Worm (Caenorhabditis elegans): ENCODE results near the gene F35E8.13.
"Not testable (repeated sequence)": the region's sequence is repeated elsewhere in the genome, so short reads cannot be mapped to it uniquely, and the experiment has no call there.

The F35E8.13 gene

DNA sequence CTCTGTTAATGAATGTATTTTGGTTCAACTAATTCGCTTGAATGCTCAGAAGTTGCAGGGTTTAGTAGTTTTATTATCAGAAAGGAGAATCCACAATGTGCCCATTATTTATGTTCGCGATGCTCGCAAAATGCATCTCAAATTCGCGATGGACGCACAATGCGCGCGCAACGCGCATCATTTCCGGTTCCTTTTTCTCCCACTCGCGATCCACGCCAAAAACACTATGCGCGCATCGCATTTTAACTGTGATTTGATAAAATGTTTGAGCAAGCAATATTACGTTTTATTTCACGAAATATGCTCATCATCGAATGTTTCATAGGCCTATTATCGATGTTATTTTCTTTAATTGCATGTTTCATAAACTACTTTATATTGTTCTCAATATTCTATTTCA is 6.8 kb downstream of the F35E8.13 start, which contains the start of gene srbc-77:
Gene srbc-77, plus strand, starts transcription at position 301 of the 400 bp plus-strand sequence.
- not testable (repeated sequence) for TF ChIP-seq cog-1 (tag; optimal IDR thresholded peaks at IDR 0.05); ztf-29 (GFP tag; IDR thresholded peaks at IDR 0.05); med-1 (GFP tag; optimal IDR thresholded peaks at IDR 0.05; ENCODE audit: insufficient read depth)

- TF ChIP-seq ztf-23 (GFP tag; IDR thresholded peaks at IDR 0.05) (no peak), T22C8.4 (GFP tag; IDR thresholded peaks at IDR 0.05) (no peak), tab-1 (GFP tag; IDR thresholded peaks at IDR 0.05) (no peak), med-1 (GFP tag; optimal IDR thresholded peaks at IDR 0.05; ENCODE audit: insufficient read depth) (no peak), klf-2 (GFP tag; conservative IDR thresholded peaks at IDR 0.05) (no peak), ref-1 (GFP tag; conservative IDR thresholded peaks at IDR 0.05) (no peak), cog-1 (tag; optimal IDR thresholded peaks at IDR 0.05) (no peak)
Measured at ce11 chrV:15932390-15932789, 9.3 kb downstream of the F35E8.13 start, which contains the start of gene srw-26. Gene srw-26, minus strand, starts transcription at chrV:15932490.

ce11 chrV:15940254-15940653 is 17.2 kb downstream of the F35E8.13 start, which contains the start of gene srw-55:
Gene srw-55, minus strand, starts transcription at chrV:15940354.
- TF ChIP-seq cog-1 (tag; optimal IDR thresholded peaks at IDR 0.05) (no peak), klf-2 (GFP tag; conservative IDR thresholded peaks at IDR 0.05) (no peak), ref-1 (GFP tag; conservative IDR thresholded peaks at IDR 0.05) (no peak), T22C8.4 (GFP tag; IDR thresholded peaks at IDR 0.05) (no peak), ztf-29 (GFP tag; IDR thresholded peaks at IDR 0.05) (no peak), ztf-23 (GFP tag; IDR thresholded peaks at IDR 0.05) (no peak), med-1 (GFP tag; optimal IDR thresholded peaks at IDR 0.05; ENCODE audit: insufficient read depth) (no peak), tab-1 (GFP tag; IDR thresholded peaks at IDR 0.05) (no peak)

ce11 chrV:15943125-15943524 is 20.0 kb downstream of the F35E8.13 start, which contains the start of gene srw-53:
Gene srw-53, plus strand, starts transcription at chrV:15943425.
- TF ChIP-seq T22C8.4 (GFP tag; IDR thresholded peaks at IDR 0.05) (no peak), tab-1 (GFP tag; IDR thresholded peaks at IDR 0.05) (no peak), ztf-29 (GFP tag; IDR thresholded peaks at IDR 0.05) (no peak), cog-1 (tag; optimal IDR thresholded peaks at IDR 0.05) (no peak), ztf-23 (GFP tag; IDR thresholded peaks at IDR 0.05) (no peak), med-1 (GFP tag; optimal IDR thresholded peaks at IDR 0.05; ENCODE audit: insufficient read depth) (no peak), ref-1 (GFP tag; conservative IDR thresholded peaks at IDR 0.05) (no peak), klf-2 (GFP tag; conservative IDR thresholded peaks at IDR 0.05) (no peak), flt-1 (GFP tag; IDR thresholded peaks at IDR 0.05) (no peak)

DNA sequence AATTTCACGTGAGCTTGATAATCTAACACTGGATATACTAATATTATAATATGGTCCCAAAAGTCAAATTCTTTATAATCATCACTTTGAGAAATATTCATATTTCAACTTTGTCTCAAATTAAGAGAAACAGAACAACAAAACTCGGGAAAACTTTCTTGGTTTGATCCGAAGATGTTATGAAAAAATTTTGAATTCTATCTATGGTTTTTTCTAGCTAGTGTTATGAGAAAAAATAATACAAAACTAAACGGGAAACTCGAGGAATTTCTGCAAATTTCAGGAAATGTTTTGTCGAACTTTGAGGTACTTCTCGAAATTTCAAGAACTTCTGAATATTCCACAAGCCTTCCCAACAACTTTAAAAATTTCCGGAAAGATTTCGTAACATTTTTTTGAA is 27.8 kb downstream of the F35E8.13 start, which contains the start of gene srw-59:
Gene srw-59, minus strand, starts transcription at position 101 of the 400 bp plus-strand sequence.
- TF ChIP-seq ref-1 (GFP tag; conservative IDR thresholded peaks at IDR 0.05) (no peak), cog-1 (tag; optimal IDR thresholded peaks at IDR 0.05) (no peak), ztf-23 (GFP tag; IDR thresholded peaks at IDR 0.05) (no peak), med-1 (GFP tag; optimal IDR thresholded peaks at IDR 0.05; ENCODE audit: insufficient read depth) (no peak), T22C8.4 (GFP tag; IDR thresholded peaks at IDR 0.05) (no peak), klf-2 (GFP tag; conservative IDR thresholded peaks at IDR 0.05) (no peak), ztf-29 (GFP tag; IDR thresholded peaks at IDR 0.05) (no peak), flt-1 (GFP tag; IDR thresholded peaks at IDR 0.05) (no peak), tab-1 (GFP tag; IDR thresholded peaks at IDR 0.05) (no peak)

DNA sequence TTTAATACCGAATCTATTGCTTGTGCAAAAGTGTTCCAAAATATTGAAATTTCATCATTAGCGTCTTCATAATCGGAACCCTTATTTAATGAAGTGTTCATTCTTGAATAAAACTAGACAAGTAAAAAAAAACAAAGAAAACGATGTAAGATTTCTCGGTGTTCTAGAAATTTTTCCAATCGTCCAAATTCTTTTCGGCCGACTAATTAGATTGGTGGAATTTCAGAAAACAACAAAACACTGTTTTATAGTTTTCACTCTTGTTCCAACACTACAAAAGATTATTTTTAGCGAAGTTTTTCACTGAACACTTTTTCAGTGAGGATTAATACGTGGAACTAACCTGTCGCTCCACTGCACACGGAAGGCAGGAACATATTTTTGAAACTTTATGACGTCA is 29.7 kb downstream of the F35E8.13 start, which contains the start of gene srw-56:
Gene srw-56, minus strand, starts transcription at position 101 of the 400 bp plus-strand sequence.
- TF ChIP-seq tab-1 (GFP tag; IDR thresholded peaks at IDR 0.05) (no peak), ref-1 (GFP tag; conservative IDR thresholded peaks at IDR 0.05) (no peak), ztf-29 (GFP tag; IDR thresholded peaks at IDR 0.05) (no peak), flt-1 (GFP tag; IDR thresholded peaks at IDR 0.05) (no peak), ztf-23 (GFP tag; IDR thresholded peaks at IDR 0.05) (no peak), T22C8.4 (GFP tag; IDR thresholded peaks at IDR 0.05) (no peak), klf-2 (GFP tag; conservative IDR thresholded peaks at IDR 0.05) (no peak), cog-1 (tag; optimal IDR thresholded peaks at IDR 0.05) (no peak), med-1 (GFP tag; optimal IDR thresholded peaks at IDR 0.05; ENCODE audit: insufficient read depth) (no peak)

- no peak for TF ChIP-seq ztf-23 (GFP tag; IDR thresholded peaks at IDR 0.05)
Measured at ce11 chrV:15954932-15955331, 31.9 kb downstream of the F35E8.13 start, which contains the start of gene srw-57. Gene srw-57, minus strand, starts transcription at chrV:15955032.

DNA sequence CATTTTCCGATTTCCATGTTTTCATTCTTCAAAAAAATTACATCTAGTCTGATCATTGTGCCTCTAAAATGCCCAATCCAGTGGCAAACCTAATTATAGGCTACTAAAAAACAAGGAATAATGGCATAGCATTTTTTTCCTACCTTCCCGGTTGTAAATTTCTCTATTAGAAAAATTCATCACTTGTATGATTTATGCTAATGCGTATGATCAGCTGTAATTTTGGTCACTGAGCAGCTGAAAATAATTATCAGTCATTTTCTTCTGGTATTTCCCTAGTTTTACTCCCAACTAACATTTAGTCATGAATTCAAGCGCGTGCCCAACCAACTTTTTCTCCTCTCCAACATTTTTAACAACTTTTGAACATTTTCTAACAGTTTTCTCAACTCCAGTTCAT is 32.4 kb downstream of the F35E8.13 start, which contains the start of gene srh-186:
Gene srh-186, plus strand, starts transcription at position 301 of the 400 bp plus-strand sequence.
- no peak for TF ChIP-seq ztf-29 (GFP tag; IDR thresholded peaks at IDR 0.05)
- TF ChIP-seq cog-1 (tag; optimal IDR thresholded peaks at IDR 0.05) = no peak
- TF ChIP-seq ref-1 (GFP tag; conservative IDR thresholded peaks at IDR 0.05) = no peak
- no peak for TF ChIP-seq tab-1 (GFP tag; IDR thresholded peaks at IDR 0.05)
- TF ChIP-seq med-1 (GFP tag; optimal IDR thresholded peaks at IDR 0.05; ENCODE audit: insufficient read depth) = no peak
- no peak for TF ChIP-seq klf-2 (GFP tag; conservative IDR thresholded peaks at IDR 0.05)
- no peak for TF ChIP-seq ztf-23 (GFP tag; IDR thresholded peaks at IDR 0.05)
- no peak for TF ChIP-seq flt-1 (GFP tag; IDR thresholded peaks at IDR 0.05)
- TF ChIP-seq T22C8.4 (GFP tag; IDR thresholded peaks at IDR 0.05) = no peak

- no peak for TF ChIP-seq flt-1 (GFP tag; IDR thresholded peaks at IDR 0.05)
- TF ChIP-seq tab-1 (GFP tag; IDR thresholded peaks at IDR 0.05) = no peak
Measured at ce11 chrV:15957098-15957497, 34.0 kb downstream of the F35E8.13 start, which contains the start of gene F36G9.3. Gene F36G9.3, plus strand, starts transcription at chrV:15957398.

- TF ChIP-seq cog-1 (tag; optimal IDR thresholded peaks at IDR 0.05) (no peak), ref-1 (GFP tag; conservative IDR thresholded peaks at IDR 0.05) (no peak), flt-1 (GFP tag; IDR thresholded peaks at IDR 0.05) (no peak), ztf-29 (GFP tag; IDR thresholded peaks at IDR 0.05) (no peak), ztf-23 (GFP tag; IDR thresholded peaks at IDR 0.05) (no peak), klf-2 (GFP tag; conservative IDR thresholded peaks at IDR 0.05) (no peak), med-1 (GFP tag; optimal IDR thresholded peaks at IDR 0.05; ENCODE audit: insufficient read depth) (no peak), T22C8.4 (GFP tag; IDR thresholded peaks at IDR 0.05) (no peak), tab-1 (GFP tag; IDR thresholded peaks at IDR 0.05) (no peak)
Measured at ce11 chrV:15959456-15959855, 36.4 kb downstream of the F35E8.13 start.

All from whole organism, midembryonic.